Fruit fly (Drosophila melanogaster) ovary, adult (tissue): ENCODE data around the gene fz.

ENCODE experiments used
- CG17801 ChIP-seq: fragments of 200-800 bp; optimal IDR thresholded peaks from 2 replicates; lab custom pipeline; 2019; ENCODE audit warnings: missing biosample characterization, mild to moderate bottlenecking, missing genetic modification characterization, moderate library complexity; ENCODE audit not compliant: partially characterized antibody

fz gene

DNA sequence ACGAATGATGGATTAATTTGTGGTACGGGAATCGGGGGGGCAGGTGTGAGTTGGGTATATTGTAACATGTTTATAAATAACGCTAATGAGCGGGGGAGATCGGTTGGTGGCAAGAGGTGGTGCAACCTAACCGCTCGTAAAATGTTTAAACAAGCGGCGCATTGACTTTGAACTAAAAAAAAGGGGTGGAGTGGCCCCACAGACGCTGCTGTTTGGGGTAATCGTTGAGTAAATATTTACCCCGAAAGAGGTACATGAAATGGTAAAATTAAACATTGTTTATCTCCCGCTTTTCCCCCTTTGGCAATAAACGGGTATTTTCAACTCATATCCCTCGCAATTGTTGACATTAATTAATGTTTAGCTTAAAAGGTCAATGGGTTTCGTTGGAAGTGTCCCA lies 92.0 kb downstream of the fz start:
- no peak for TF ChIP-seq CG17801 (GFP tag; lab: Kevin White, UChicago)

DNA sequence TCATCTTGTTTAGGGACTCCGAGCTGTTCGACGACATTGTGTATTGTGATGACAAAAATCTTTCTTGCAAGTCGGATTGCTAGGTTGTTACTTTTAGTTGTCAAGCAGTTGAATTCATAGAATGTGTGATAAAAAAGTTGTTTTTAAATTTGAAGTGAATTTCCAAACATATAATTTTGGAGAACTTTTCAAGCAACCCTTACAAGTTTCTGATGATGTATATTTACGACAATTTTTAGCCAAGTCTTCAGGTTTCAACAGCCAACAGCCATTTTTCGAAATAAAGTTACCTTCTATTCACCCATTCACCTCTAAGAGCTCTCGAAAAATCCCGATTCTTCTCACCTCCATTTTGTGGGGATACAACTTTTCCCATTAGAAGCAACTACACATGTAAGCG lies 95.5 kb downstream of the fz start, which contains the start of gene CG13481:
CG13481 (minus strand) TSS at position 101 of the 400 bp plus-strand sequence.
- no peak for TF ChIP-seq CG17801 (GFP tag; lab: Kevin White, UChicago)

- TF ChIP-seq CG17801 (GFP tag; lab: Kevin White, UChicago): no peak
These were observed 100.4 kb downstream of the fz start for dm6 chr3L:14374499-14374898.

DNA sequence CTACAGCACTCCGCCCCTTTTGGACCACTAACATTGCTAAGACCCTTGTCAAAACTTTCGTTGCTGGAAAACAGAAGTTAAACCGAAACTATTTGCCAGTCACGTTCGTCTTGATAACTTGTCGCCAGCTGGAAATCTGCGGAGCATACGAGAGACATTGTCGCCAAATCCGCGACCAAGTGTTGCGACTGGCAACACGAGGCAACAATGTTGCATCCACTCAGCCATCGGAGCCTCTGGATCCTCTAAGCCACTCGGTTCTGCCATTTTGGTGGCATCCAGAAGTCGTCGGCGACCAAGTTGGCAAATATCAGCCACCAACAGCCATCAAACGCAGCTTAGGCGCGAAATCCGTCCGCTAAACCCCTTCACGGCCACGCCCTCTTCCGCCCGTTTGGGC lies 101.7 kb downstream of the fz start:
- TF ChIP-seq CG17801 (GFP tag; lab: Kevin White, UChicago): no peak

DNA sequence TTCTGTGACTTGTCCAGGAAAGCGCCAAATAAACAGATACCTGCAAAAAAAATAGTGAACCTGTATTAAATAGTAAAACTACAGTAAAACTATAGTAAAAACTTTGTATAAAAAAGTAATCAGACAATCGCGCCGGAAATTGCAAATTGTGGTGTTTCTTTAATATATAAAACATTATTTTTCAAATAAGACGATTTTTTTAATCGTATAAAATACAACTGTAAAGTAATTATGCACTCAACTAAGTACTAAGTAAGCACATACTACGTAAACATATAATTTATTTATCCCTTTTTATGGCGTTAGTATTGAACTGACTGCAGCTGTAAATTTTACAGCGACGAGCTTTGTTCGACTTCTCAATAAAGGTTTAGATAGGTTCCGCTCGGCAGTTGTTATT lies 107.4 kb downstream of the fz start, which contains the start of gene CG43120:
CG43120 (plus strand) TSS at position 391 of the 400 bp plus-strand sequence.
- TF ChIP-seq CG17801 (GFP tag; lab: Kevin White, UChicago): no peak

dm6 chr3L:14389242-14389641 lies 115.1 kb downstream of the fz start:
- TF ChIP-seq CG17801 (GFP tag; lab: Kevin White, UChicago): no peak

dm6 chr3L:14397020-14397602 lies 123.0 kb downstream of the fz start:
- TF ChIP-seq CG17801 (GFP tag; lab: Kevin White, UChicago): no peak

- TF ChIP-seq CG17801 (GFP tag; lab: Kevin White, UChicago): no peak
These were observed 125.7 kb downstream of the fz start for dm6 chr3L:14399873-14400272.

dm6 chr3L:14402632-14403031 lies 128.5 kb downstream of the fz start, which contains the start of gene CG3868:
TSS of gene CG3868 (minus strand) at chr3L:14402725.
- no peak for TF ChIP-seq CG17801 (GFP tag; lab: Kevin White, UChicago)

DNA sequence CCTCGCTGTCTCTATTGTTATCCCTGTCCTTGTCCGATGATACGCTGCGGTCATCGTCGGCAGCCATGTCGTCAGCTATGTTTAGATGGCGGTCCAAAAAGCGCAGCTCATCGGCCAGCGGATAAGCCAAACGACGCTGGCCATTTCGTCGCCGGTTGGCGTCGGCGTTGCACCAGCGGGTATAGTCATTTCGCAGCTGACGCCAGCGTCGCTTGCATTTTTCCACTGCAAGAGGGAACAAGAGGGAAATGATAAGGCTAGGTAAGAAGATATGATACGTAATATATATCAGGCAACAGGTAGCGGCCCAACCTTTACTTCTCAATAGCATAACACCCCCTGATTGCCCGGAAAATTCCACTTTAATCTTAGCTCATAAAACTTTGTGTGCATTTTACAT lies 132.5 kb downstream of the fz start:
- TF ChIP-seq CG17801 (GFP tag; lab: Kevin White, UChicago): no peak

dm6 chr3L:14408734-14409133 lies 134.6 kb downstream of the fz start:
- no peak for TF ChIP-seq CG17801 (GFP tag; lab: Kevin White, UChicago)

DNA sequence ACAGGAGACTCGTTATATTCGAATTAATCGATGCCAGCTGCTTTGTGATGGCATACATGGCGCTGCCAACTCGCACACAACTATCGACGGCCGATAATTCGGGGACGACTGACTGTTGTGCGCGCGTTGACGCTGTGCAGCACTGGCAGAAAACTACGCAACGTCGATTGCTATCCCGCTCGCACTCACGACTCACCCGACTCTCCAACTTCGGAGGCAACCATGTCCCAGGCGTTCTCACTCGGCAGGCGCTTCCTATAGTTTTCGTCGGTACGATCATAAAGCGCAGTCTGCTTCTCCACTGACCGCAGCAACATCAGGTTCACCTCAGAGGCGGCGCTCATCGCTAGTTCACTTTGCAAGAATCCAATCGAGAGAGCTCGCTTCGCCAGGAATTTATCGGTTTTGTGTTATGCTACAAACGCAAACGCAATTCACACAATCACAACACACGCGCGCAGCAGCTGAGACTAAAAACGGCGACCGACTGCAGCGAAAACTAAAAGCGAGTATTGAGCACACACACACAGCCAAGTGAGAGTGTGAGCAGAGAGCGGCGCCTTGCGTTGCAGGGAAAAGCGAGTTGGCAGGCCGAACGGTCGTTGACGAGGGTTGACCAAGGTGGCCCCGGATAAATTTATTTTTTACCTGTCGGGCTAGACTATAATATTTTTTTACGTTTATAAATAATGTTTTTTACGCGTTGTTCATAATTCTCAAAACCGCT lies 135.4 kb downstream of the fz start, which contains the start of gene stwl:
stwl (minus strand) TSS at position 521 of the 727 bp plus-strand sequence.
- no peak for TF ChIP-seq CG17801 (GFP tag; lab: Kevin White, UChicago)

dm6 chr3L:14410146-14410676 lies 136.1 kb downstream of the fz start, which contains the start of gene CG3919:
TSS of gene CG3919 (plus strand) at chr3L:14410626.
- peak; percentile 62 for TF ChIP-seq CG17801 (GFP tag; lab: Kevin White, UChicago)

- peak; percentile 59 for TF ChIP-seq CG17801 (GFP tag; lab: Kevin White, UChicago)
These were observed 136.7 kb downstream of the fz start for dm6 chr3L:14410892-14411291.
